Fruit fly (Drosophila melanogaster) whole organism, embryonic: ENCODE measurements around the gene RpS8.

Experiments used
- Bdp1 ChIP-seq: fragments of 200-800 bp; sonication (Bioruptor generic); optimal IDR thresholded peaks from 3 replicates; lab custom pipeline; 2016; ENCODE audit warnings: missing biosample characterization, missing genetic modification characterization
- Bteb2 ChIP-seq: fragments of 200-800 bp; sonication (Bioruptor generic); optimal IDR thresholded peaks from 2 replicates; lab custom pipeline; 2016; ENCODE audit warnings: missing biosample characterization, missing genetic modification characterization
- C15 ChIP-seq: fragments of 200-800 bp; sonication (Bioruptor generic); IDR thresholded peaks from 3 replicates; pipeline ENCODE4 v1.3.6; 2022; ENCODE audit warnings: missing biosample characterization, missing genetic modification characterization
- CG11560 ChIP-seq: fragments of 200-800 bp; sonication (Bioruptor generic); IDR thresholded peaks from 3 replicates; pipeline ENCODE4 v1.3.6; 2022; ENCODE audit warnings: missing biosample characterization, missing genetic modification characterization
- CG12299 ChIP-seq: fragments of 200-800 bp; sonication (Bioruptor generic); optimal IDR thresholded peaks from 2 replicates; lab custom pipeline; 2018; ENCODE audit warnings: missing biosample characterization, mild to moderate bottlenecking, missing genetic modification characterization
- CG12391 ChIP-seq: fragments of 200-800 bp; sonication (Bioruptor generic); optimal IDR thresholded peaks from 3 replicates; lab custom pipeline; 2018; ENCODE audit warnings: missing biosample characterization, mild to moderate bottlenecking, missing genetic modification characterization, moderate library complexity
- CG14441 ChIP-seq: fragments of 200-800 bp; sonication (Bioruptor generic); IDR thresholded peaks from 2 replicates; pipeline ENCODE4 v1.3.6; 2022; ENCODE audit warnings: missing biosample characterization, missing genetic modification characterization
- CG15073 ChIP-seq: fragments of 200-800 bp; sonication (Bioruptor generic); optimal IDR thresholded peaks from 2 replicates; lab custom pipeline; 2016; ENCODE audit warnings: missing biosample characterization, missing genetic modification characterization
- CG15514 ChIP-seq: fragments of 200-800 bp; sonication (Bioruptor generic); optimal IDR thresholded peaks from 3 replicates; lab custom pipeline; 2017; ENCODE audit warnings: missing biosample characterization, missing genetic modification characterization, mild to moderate bottlenecking, moderate library complexity, missing genetic modification reagents
- CG16779 ChIP-seq: fragments of 200-800 bp; sonication (Bioruptor generic); IDR thresholded peaks from 2 replicates; pipeline ENCODE4 v1.3.6; 2022; ENCODE audit warnings: missing biosample characterization, missing genetic modification characterization
- CG18262 ChIP-seq: fragments of 200-800 bp; optimal IDR thresholded peaks from 3 replicates; lab custom pipeline; 2019; ENCODE audit warnings: missing biosample characterization, mild to moderate bottlenecking, missing genetic modification characterization, moderate library complexity
- CG18599 ChIP-seq: fragments of 200-800 bp; sonication (Bioruptor generic); optimal IDR thresholded peaks from 3 replicates; lab custom pipeline; 2017; ENCODE audit warnings: missing biosample characterization, missing genetic modification characterization, mild to moderate bottlenecking, moderate library complexity, missing genetic modification reagents
- CG18619 ChIP-seq: fragments of 200-800 bp; sonication (Bioruptor generic); optimal IDR thresholded peaks from 3 replicates; lab custom pipeline; 2017; ENCODE audit warnings: missing biosample characterization, mild to moderate bottlenecking, missing genetic modification characterization
- CG2202 ChIP-seq: fragments of 200-800 bp; sonication (Bioruptor generic); optimal IDR thresholded peaks from 2 replicates; lab custom pipeline; 2018; ENCODE audit warnings: missing biosample characterization, mild to moderate bottlenecking, missing genetic modification characterization
- CG2875 ChIP-seq: fragments of 200-800 bp; sonication (Bioruptor generic); optimal IDR thresholded peaks from 2 replicates; lab custom pipeline; 2017; ENCODE audit warnings: missing biosample characterization, mild to moderate bottlenecking, missing genetic modification characterization, missing genetic modification reagents
- CG31441 ChIP-seq: fragments of 200-800 bp; sonication (Bioruptor generic); IDR thresholded peaks from 2 replicates; pipeline ENCODE4 v1.3.6; 2022; ENCODE audit warnings: missing biosample characterization, missing genetic modification characterization
- CG43689 ChIP-seq: fragments of 200-800 bp; sonication (Bioruptor generic); IDR thresholded peaks from 2 replicates; pipeline ENCODE4 v1.3.6; 2022; ENCODE audit warnings: missing biosample characterization, missing genetic modification characterization
- CG4404 ChIP-seq: fragments of 200-800 bp; sonication (Bioruptor generic); IDR thresholded peaks from 2 replicates; pipeline ENCODE4 v1.3.6; 2022; ENCODE audit warnings: missing biosample characterization, missing genetic modification characterization
- CG4424 ChIP-seq: fragments of 200-800 bp; sonication (Bioruptor generic); optimal IDR thresholded peaks from 3 replicates; lab custom pipeline; 2016; ENCODE audit warnings: missing biosample characterization, missing genetic modification characterization
- CG7271 ChIP-seq: fragments of 200-800 bp; sonication (Bioruptor generic); optimal IDR thresholded peaks from 2 replicates; lab custom pipeline; 2018; ENCODE audit warnings: missing biosample characterization, mild to moderate bottlenecking, missing genetic modification characterization, moderate library complexity
- CG7372 ChIP-seq: fragments of 200-800 bp; sonication (Bioruptor generic); IDR thresholded peaks from 2 replicates; pipeline ENCODE4 v1.3.6; 2022; ENCODE audit warnings: missing biosample characterization, missing genetic modification characterization
- CG7745 ChIP-seq: fragments of 200-800 bp; sonication (Bioruptor generic); optimal IDR thresholded peaks from 2 replicates; lab custom pipeline; 2018; ENCODE audit warnings: missing biosample characterization, mild to moderate bottlenecking, missing genetic modification characterization, moderate library complexity
- CG8478 ChIP-seq: fragments of >200 bp; optimal IDR thresholded peaks from 2 replicates; lab custom pipeline; 2018
- Dbx ChIP-seq: fragments of 200-800 bp; sonication (Bioruptor generic); IDR thresholded peaks from 3 replicates; pipeline ENCODE4 v1.3.6; 2022; ENCODE audit warnings: missing biosample characterization, missing genetic modification characterization
- Dp ChIP-seq: fragments of 200-800 bp; sonication (Bioruptor generic); optimal IDR thresholded peaks from 2 replicates; lab custom pipeline; 2018; ENCODE audit warnings: missing biosample characterization, mild to moderate bottlenecking, missing genetic modification characterization, moderate library complexity
- Gug ChIP-seq: fragments of 200-800 bp; sonication (Bioruptor generic); IDR thresholded peaks from 4 replicates; pipeline ENCODE4 v1.3.6; 2022; ENCODE audit warnings: missing biosample characterization, missing genetic modification characterization
- HmgD ChIP-seq: fragments of 200-800 bp; sonication (Bioruptor generic); optimal IDR thresholded peaks from 3 replicates; lab custom pipeline; 2016; ENCODE audit warnings: missing biosample characterization, missing genetic modification characterization
- Meics ChIP-seq: fragments of 200-800 bp; sonication (Bioruptor generic); optimal IDR thresholded peaks from 2 replicates; lab custom pipeline; 2017; ENCODE audit warnings: missing biosample characterization, mild to moderate bottlenecking, missing genetic modification characterization
- Nf-YC ChIP-seq: fragments of 200-800 bp; optimal IDR thresholded peaks from 3 replicates; lab custom pipeline; 2019; ENCODE audit warnings: missing biosample characterization, mild to moderate bottlenecking, missing genetic modification characterization, moderate library complexity
- ab ChIP-seq: fragments of 200-800 bp; sonication (Bioruptor generic); optimal IDR thresholded peaks from 2 replicates; lab custom pipeline; 2016; ENCODE audit warnings: missing biosample characterization, missing genetic modification characterization
- al ChIP-seq: fragments of 200-800 bp; sonication (Bioruptor generic); IDR thresholded peaks from 2 replicates; pipeline ENCODE4 v1.3.6; 2022; ENCODE audit warnings: missing biosample characterization, missing genetic modification characterization
- ash1 ChIP-seq: fragments of 200-800 bp; sonication (Bioruptor generic); optimal IDR thresholded peaks from 2 replicates; lab custom pipeline; 2018; ENCODE audit warnings: missing biosample characterization, mild to moderate bottlenecking, missing genetic modification characterization
- az2 ChIP-seq: fragments of 200-800 bp; sonication (Bioruptor generic); optimal IDR thresholded peaks from 3 replicates; lab custom pipeline; 2016; ENCODE audit warnings: missing biosample characterization, missing genetic modification characterization
- bowl ChIP-seq: fragments of 200-800 bp; sonication (Bioruptor generic); IDR thresholded peaks from 2 replicates; pipeline ENCODE4 v1.3.6; 2022; ENCODE audit warnings: missing biosample characterization, missing genetic modification characterization
- danr ChIP-seq: fragments of 200-800 bp; sonication (Bioruptor generic); IDR thresholded peaks from 2 replicates; pipeline ENCODE4 v1.3.6; 2022; ENCODE audit warnings: missing biosample characterization, missing genetic modification characterization
- dpn ChIP-seq, 2 experiments: fragments of 200-800 bp; sonication (Bioruptor generic); optimal IDR thresholded peaks; 3 replicates each; lab custom pipeline; 2016; ENCODE audit warnings: missing biosample characterization in 2 of 2, missing genetic modification characterization in 2 of 2
- fru ChIP-seq: fragments of >200 bp; optimal IDR thresholded peaks from 2 replicates; lab custom pipeline; 2017
- gcm2 ChIP-seq: fragments of 200-800 bp; sonication (Bioruptor generic); optimal IDR thresholded peaks from 2 replicates; lab custom pipeline; 2016; ENCODE audit warnings: missing biosample characterization, missing genetic modification characterization
- grn ChIP-seq: fragments of 200-800 bp; sonication (Bioruptor generic); optimal IDR thresholded peaks from 3 replicates; lab custom pipeline; 2017; ENCODE audit warnings: missing biosample characterization, missing genetic modification characterization
- hth ChIP-seq: fragments of >200 bp; optimal IDR thresholded peaks from 2 replicates; lab custom pipeline; 2017; ENCODE audit warnings: inconsistent platforms
- ind ChIP-seq: fragments of 200-800 bp; sonication (Bioruptor generic); optimal IDR thresholded peaks from 3 replicates; lab custom pipeline; 2016; ENCODE audit warnings: missing biosample characterization, missing genetic modification characterization
- jumu ChIP-seq: fragments of 200-800 bp; sonication (Bioruptor generic); optimal IDR thresholded peaks from 3 replicates; lab custom pipeline; 2016; ENCODE audit warnings: missing biosample characterization, missing genetic modification characterization
- klu ChIP-seq: fragments of 200-800 bp; sonication (Bioruptor generic); IDR thresholded peaks from 2 replicates; pipeline ENCODE4 v1.3.6; 2022; ENCODE audit warnings: missing biosample characterization, missing genetic modification characterization
- knrl ChIP-seq: fragments of 200-800 bp; sonication (Bioruptor generic); IDR thresholded peaks from 3 replicates; pipeline ENCODE4 v1.3.6; 2022; ENCODE audit warnings: missing biosample characterization, missing genetic modification characterization; ENCODE audit not compliant: partially characterized antibody
- luna ChIP-seq: fragments of 200-800 bp; sonication (Bioruptor generic); optimal IDR thresholded peaks from 2 replicates; lab custom pipeline; 2016; ENCODE audit warnings: missing biosample characterization, missing genetic modification characterization
- nerfin-1 ChIP-seq: fragments of 200-800 bp; sonication (Bioruptor generic); optimal IDR thresholded peaks from 3 replicates; lab custom pipeline; 2019; ENCODE audit warnings: missing biosample characterization, mild to moderate bottlenecking, missing genetic modification characterization, moderate library complexity
- oc ChIP-seq: fragments of 200-800 bp; sonication (Bioruptor generic); optimal IDR thresholded peaks from 2 replicates; lab custom pipeline; 2018; ENCODE audit warnings: missing biosample characterization, mild to moderate bottlenecking, missing genetic modification characterization, moderate library complexity
- odd ChIP-seq: fragments of 200-800 bp; sonication (Bioruptor generic); optimal IDR thresholded peaks from 2 replicates; lab custom pipeline; 2017; ENCODE audit warnings: missing biosample characterization, mild to moderate bottlenecking, missing genetic modification characterization
- p53 ChIP-seq: fragments of 200-800 bp; sonication (Bioruptor generic); optimal IDR thresholded peaks from 2 replicates; lab custom pipeline; 2016; ENCODE audit warnings: missing biosample characterization, missing genetic modification characterization
- repo ChIP-seq: fragments of 200-800 bp; sonication (Bioruptor generic); optimal IDR thresholded peaks from 2 replicates; lab custom pipeline; 2016; ENCODE audit warnings: missing biosample characterization, missing genetic modification characterization
- zen ChIP-seq: fragments of 200-800 bp; sonication (Bioruptor generic); optimal IDR thresholded peaks from 3 replicates; lab custom pipeline; 2018; ENCODE audit warnings: missing biosample characterization, mild to moderate bottlenecking, missing genetic modification characterization, moderate library complexity
- zen2 ChIP-seq: fragments of 200-800 bp; sonication (Bioruptor generic); IDR thresholded peaks from 3 replicates; pipeline ENCODE4 v1.3.6; 2022; ENCODE audit warnings: missing biosample characterization, missing genetic modification characterization; ENCODE audit not compliant: partially characterized antibody

The RpS8 gene

dm6 chr3R:29868676-29869349 is 7.4 kb downstream of the RpS8 start, which contains the start of gene Zip99C (continued):
- TF ChIP-seq CG15514 (no peak), Bteb2 (GFP tag; lab: Kevin White, UChicago) (no peak), CG8478 (lab: Kevin White, UChicago) (no peak), grn (GFP tag; lab: Kevin White, UChicago) (no peak), CG2875 (GFP tag; lab: Kevin White, UChicago) (no peak), CG11560 (tag; lab: Robert Waterston, UW) (peak; percentile 59; the same call in 1 of the 3 replicates), CG7372 (GFP tag; lab: Robert Waterston, UW) (no peak), zen2 (GFP tag; lab: Robert Waterston, UW) (peak; percentile 66; the same call in 1 of the 3 replicates), Dp (GFP tag; lab: Kevin White, UChicago) (peak; percentile 90), az2 (GFP tag; lab: Kevin White, UChicago) (peak; percentile 39), Nf-YC (tag; lab: Kevin White, UChicago) (peak; percentile 62), odd (GFP tag; lab: Kevin White, UChicago) (no peak), Dbx (GFP tag; lab: Robert Waterston, UW) (peak; percentile 30; the same call in 1 of the 3 replicates), ab (no peak), luna (GFP tag; lab: Kevin White, UChicago) (peak; percentile 15), dpn (GFP tag; optimal IDR thresholded peaks at IDR 0.05; lab: Kevin White, UChicago) (peak; percentile 46 to 52), gcm2 (no peak), CG7745 (no peak), Bdp1 (GFP tag; lab: Kevin White, UChicago) (no peak), CG14441 (GFP tag; lab: Robert Waterston, UW) (no peak), CG7271 (tag; lab: Kevin White, UChicago) (no peak), zen (tag; lab: Kevin White, UChicago) (peak; percentile 44), Meics (GFP tag; lab: Kevin White, UChicago) (peak; percentile 21), p53 (GFP tag; lab: Kevin White, UChicago) (no peak), fru (no peak), klu (GFP tag; lab: Robert Waterston, UW) (0 out of 2 replicates have a peak, but pooled peaks have one; percentile 10), CG31441 (GFP tag; lab: Robert Waterston, UW) (peak; percentile 64; the same call in 1 of the 2 replicates), ash1 (no peak), CG15073 (GFP tag; lab: Kevin White, UChicago) (no peak), repo (GFP tag; lab: Kevin White, UChicago) (no peak), nerfin-1 (tag; lab: Kevin White, UChicago) (no peak), CG12299 (tag; lab: Kevin White, UChicago) (no peak), CG18262 (tag; lab: Kevin White, UChicago) (peak; percentile 18), HmgD (GFP tag; lab: Kevin White, UChicago) (no peak), CG4404 (GFP tag; lab: Robert Waterston, UW) (no peak), oc (no peak), jumu (GFP tag; lab: Kevin White, UChicago) (no peak), ind (GFP tag; lab: Kevin White, UChicago) (peak; percentile 46), CG43689 (GFP tag; lab: Robert Waterston, UW) (no peak), C15 (GFP tag; lab: Robert Waterston, UW) (no peak), CG4424 (GFP tag; lab: Kevin White, UChicago) (peak; percentile 36), Gug (peak; percentile 75), hth (lab: Kevin White, UChicago) (no peak), al (no peak), CG18599 (peak; percentile 70), danr (GFP tag; lab: Robert Waterston, UW) (no peak), CG18619 (peak; percentile 16), knrl (GFP tag; lab: Robert Waterston, UW) (peak; percentile 94), CG16779 (GFP tag; lab: Robert Waterston, UW) (no peak), bowl (GFP tag; lab: Robert Waterston, UW) (no peak), CG12391 (tag; lab: Kevin White, UChicago) (peak; percentile 65), CG2202 (tag; lab: Kevin White, UChicago) (no peak)
